Worm (Caenorhabditis elegans) whole organism, L3 larva: ENCODE measurements around the gene lgc-50.

Experiments used
- elt-2 ChIP-seq: sonication (generic microtip); optimal IDR thresholded peaks from 2 replicates; lab custom pipeline; 2016; ENCODE audit warnings: missing genetic modification reagents, mild to moderate bottlenecking, missing genetic modification characterization, missing compliant biosample characterization
- lsy-12 ChIP-seq: sonication (generic microtip); optimal IDR thresholded peaks from 2 replicates; lab custom pipeline; 2016; ENCODE audit warnings: mild to moderate bottlenecking, missing genetic modification characterization, missing compliant biosample characterization
- unc-39 ChIP-seq: sonication (generic microtip); optimal IDR thresholded peaks from 4 replicates; lab custom pipeline; 2017; ENCODE audit warnings: missing biosample characterization, missing genetic modification characterization

ce11 chrIII:7370569-7370968, 24.7 kb downstream of the lgc-50 start:
- TF ChIP-seq elt-2 (tag; lab: Kevin White, UChicago) = no peak
- no peak for TF ChIP-seq lsy-12 (tag; lab: Kevin White, UChicago)
- no peak for TF ChIP-seq unc-39 (tag; lab: Kevin White, UChicago)
